Worm (Caenorhabditis elegans) whole organism, L3 larva: ENCODE measurements around the gene enee-1.
A peak's percentile ranks its signal among the peaks of the same experiment; 100 is the strongest.

Source experiments
- R02D3.7 ChIP-seq: fragments of 150-350 bp; optimal IDR thresholded peaks from 2 replicates; lab custom pipeline; 2014; ENCODE audit warnings: missing biosample characterization, missing genetic modification characterization
- ZK546.5 ChIP-seq: sonication (generic microtip); optimal IDR thresholded peaks from 2 replicates; lab custom pipeline; 2017; ENCODE audit warnings: missing biosample characterization, missing genetic modification characterization
- aly-2 ChIP-seq: fragments of 150-350 bp; optimal IDR thresholded peaks from 2 replicates; lab custom pipeline; 2014; ENCODE audit warnings: missing biosample characterization, missing genetic modification characterization
- ama-1 ChIP-seq: fragments of 150-350 bp; optimal IDR thresholded peaks from 2 replicates; lab custom pipeline; 2018
- ceh-16 ChIP-seq: sonication (generic microtip); optimal IDR thresholded peaks from 2 replicates; lab custom pipeline; 2017; ENCODE audit warnings: missing biosample characterization, missing genetic modification characterization
- ceh-28 ChIP-seq: fragments of 150-350 bp; optimal IDR thresholded peaks from 2 replicates; lab custom pipeline; 2014; ENCODE audit warnings: missing biosample characterization, missing genetic modification reagents, missing genetic modification characterization
- ceh-82 ChIP-seq: fragments of 150-350 bp; optimal IDR thresholded peaks from 2 replicates; lab custom pipeline; 2014; ENCODE audit warnings: missing biosample characterization, missing genetic modification characterization
- ceh-9 ChIP-seq: sonication (generic microtip); optimal IDR thresholded peaks from 2 replicates; lab custom pipeline; 2018; ENCODE audit warnings: missing biosample characterization, missing genetic modification characterization
- daf-12 ChIP-seq: fragments of 150-350 bp; optimal IDR thresholded peaks from 2 replicates; lab custom pipeline; 2014; ENCODE audit warnings: missing biosample characterization, missing genetic modification reagents, missing genetic modification characterization
- egl-27 ChIP-seq: sonication (generic microtip); optimal IDR thresholded peaks from 4 replicates; lab custom pipeline; 2017; ENCODE audit warnings: missing biosample characterization, missing genetic modification reagents, missing genetic modification characterization
- egl-5 ChIP-seq: fragments of 150-350 bp; optimal IDR thresholded peaks from 2 replicates; lab custom pipeline; 2017; ENCODE audit warnings: missing biosample characterization, missing genetic modification reagents, missing genetic modification characterization, inconsistent platforms
- elt-1 ChIP-seq: fragments of 150-350 bp; optimal IDR thresholded peaks from 2 replicates; lab custom pipeline; 2014; ENCODE audit warnings: missing biosample characterization, missing genetic modification characterization
- elt-2 ChIP-seq: sonication (generic microtip); optimal IDR thresholded peaks from 2 replicates; lab custom pipeline; 2016; ENCODE audit warnings: missing genetic modification reagents, mild to moderate bottlenecking, missing genetic modification characterization, missing compliant biosample characterization
- elt-3 ChIP-seq, 3 experiments: fragments of 150-350 bp in 1 of 3; sonication (generic microtip) in 2 of 3; optimal IDR thresholded peaks; 2 replicates in 2 of 3; 4 replicates in 1 of 3; lab custom pipeline; 2014 to 2017; ENCODE audit warnings: missing biosample characterization in 3 of 3, missing genetic modification characterization in 3 of 3
- eor-1 ChIP-seq, 2 experiments: fragments of 150-350 bp; optimal IDR thresholded peaks; 2 replicates each; lab custom pipeline; 2014 to 2018; ENCODE audit warnings: missing biosample characterization in 2 of 2, missing genetic modification characterization in 2 of 2
- fkh-10 ChIP-seq: sonication (generic microtip); optimal IDR thresholded peaks from 2 replicates; lab custom pipeline; 2017; ENCODE audit warnings: missing biosample characterization, missing genetic modification reagents, missing genetic modification characterization
- fkh-2 ChIP-seq: fragments of 150-350 bp; optimal IDR thresholded peaks from 2 replicates; lab custom pipeline; 2014; ENCODE audit warnings: missing biosample characterization, missing genetic modification reagents, missing genetic modification characterization
- fos-1 ChIP-seq: fragments of 150-350 bp; optimal IDR thresholded peaks from 2 replicates; lab custom pipeline; 2014; ENCODE audit warnings: missing biosample characterization, missing genetic modification characterization
- hmg-11 ChIP-seq: sonication (generic microtip); optimal IDR thresholded peaks from 2 replicates; lab custom pipeline; 2016; ENCODE audit warnings: missing genetic modification characterization, missing compliant biosample characterization
- jun-1 ChIP-seq: fragments of 150-350 bp; optimal IDR thresholded peaks from 2 replicates; lab custom pipeline; 2014; ENCODE audit warnings: missing biosample characterization, missing genetic modification reagents, missing genetic modification characterization
- lin-15B ChIP-seq: fragments of 150-350 bp; optimal IDR thresholded peaks from 2 replicates; lab custom pipeline; 2014; ENCODE audit warnings: missing biosample characterization, missing genetic modification characterization
- lin-39 ChIP-seq: fragments of 150-350 bp; optimal IDR thresholded peaks from 2 replicates; lab custom pipeline; 2018; ENCODE audit warnings: missing biosample characterization, missing genetic modification reagents, missing genetic modification characterization
- lsy-12 ChIP-seq: sonication (generic microtip); optimal IDR thresholded peaks from 2 replicates; lab custom pipeline; 2016; ENCODE audit warnings: mild to moderate bottlenecking, missing genetic modification characterization, missing compliant biosample characterization
- mdl-1 ChIP-seq: fragments of 150-350 bp; optimal IDR thresholded peaks from 2 replicates; lab custom pipeline; 2014; ENCODE audit warnings: missing biosample characterization, missing genetic modification characterization
- mml-1 ChIP-seq: fragments of 150-350 bp; sonication (generic microtip); optimal IDR thresholded peaks from 3 replicates; lab custom pipeline; 2014; ENCODE audit warnings: missing biosample characterization, missing genetic modification characterization
- nfya-1 ChIP-seq: sonication (generic microtip); optimal IDR thresholded peaks from 2 replicates; lab custom pipeline; 2017; ENCODE audit warnings: missing genetic modification characterization, mild to moderate bottlenecking, missing compliant biosample characterization, antibody characterized with exemption, moderate library complexity; ENCODE audit not compliant: insufficient read depth
- nhr-11 ChIP-seq: fragments of 150-350 bp; optimal IDR thresholded peaks from 2 replicates; lab custom pipeline; 2014; ENCODE audit warnings: missing biosample characterization, missing genetic modification characterization
- nhr-12 ChIP-seq: fragments of 150-350 bp; optimal IDR thresholded peaks from 2 replicates; lab custom pipeline; 2014; ENCODE audit warnings: missing biosample characterization, missing genetic modification characterization
- nhr-23 ChIP-seq: fragments of 150-350 bp; optimal IDR thresholded peaks from 2 replicates; lab custom pipeline; 2014; ENCODE audit warnings: missing biosample characterization, missing genetic modification reagents, missing genetic modification characterization
- nhr-237 ChIP-seq: fragments of 150-350 bp; optimal IDR thresholded peaks from 2 replicates; lab custom pipeline; 2014; ENCODE audit warnings: missing biosample characterization, missing genetic modification characterization
- nhr-25 ChIP-seq: sonication (generic microtip); optimal IDR thresholded peaks from 2 replicates; lab custom pipeline; 2017; ENCODE audit warnings: missing biosample characterization, missing genetic modification characterization
- nhr-28 ChIP-seq: fragments of 150-350 bp; optimal IDR thresholded peaks from 2 replicates; lab custom pipeline; 2014; ENCODE audit warnings: missing biosample characterization, missing genetic modification characterization
- nhr-43 ChIP-seq: sonication (generic microtip); optimal IDR thresholded peaks from 2 replicates; lab custom pipeline; 2016; ENCODE audit warnings: mild to moderate bottlenecking, missing genetic modification characterization, missing compliant biosample characterization; ENCODE audit not compliant: poor library complexity, severe bottlenecking
- nhr-67 ChIP-seq: fragments of 150-350 bp; optimal IDR thresholded peaks from 2 replicates; lab custom pipeline; 2014; ENCODE audit warnings: missing biosample characterization, missing genetic modification characterization
- nhr-76 ChIP-seq: fragments of 150-350 bp; sonication (generic microtip); optimal IDR thresholded peaks from 5 replicates; lab custom pipeline; 2014; ENCODE audit warnings: missing biosample characterization, missing genetic modification characterization
- nhr-77 ChIP-seq: fragments of 150-350 bp; optimal IDR thresholded peaks from 2 replicates; lab custom pipeline; 2014; ENCODE audit warnings: missing biosample characterization, missing genetic modification characterization
- pha-4 ChIP-seq: fragments of 150-350 bp; optimal IDR thresholded peaks from 2 replicates; lab custom pipeline; 2014; ENCODE audit warnings: missing biosample characterization, missing genetic modification reagents, missing genetic modification characterization
- pqm-1 ChIP-seq: fragments of 150-350 bp; optimal IDR thresholded peaks from 2 replicates; lab custom pipeline; 2017; ENCODE audit warnings: missing biosample characterization, missing genetic modification characterization, inconsistent platforms
- sea-2 ChIP-seq: fragments of 150-350 bp; sonication (generic microtip); optimal IDR thresholded peaks from 4 replicates; lab custom pipeline; 2014; ENCODE audit warnings: missing biosample characterization, missing genetic modification reagents, missing genetic modification characterization
- skn-1 ChIP-seq: fragments of 150-350 bp; optimal IDR thresholded peaks from 2 replicates; lab custom pipeline; 2014; ENCODE audit warnings: missing biosample characterization, missing genetic modification characterization
- snpc-4 ChIP-seq: fragments of 150-350 bp; optimal IDR thresholded peaks from 2 replicates; lab custom pipeline; 2014; ENCODE audit warnings: missing biosample characterization, missing genetic modification characterization
- tbx-2 ChIP-seq: sonication (generic microtip); optimal IDR thresholded peaks from 2 replicates; lab custom pipeline; 2016; ENCODE audit warnings: mild to moderate bottlenecking, missing genetic modification characterization, missing compliant biosample characterization
- unc-39 ChIP-seq: sonication (generic microtip); optimal IDR thresholded peaks from 4 replicates; lab custom pipeline; 2017; ENCODE audit warnings: missing biosample characterization, missing genetic modification characterization
- unc-62 ChIP-seq: fragments of 150-350 bp; sonication (generic microtip); optimal IDR thresholded peaks from 4 replicates; lab custom pipeline; 2014; ENCODE audit warnings: missing biosample characterization, missing genetic modification reagents, missing genetic modification characterization
- zag-1 ChIP-seq: fragments of 150-350 bp; optimal IDR thresholded peaks from 2 replicates; lab custom pipeline; 2014; ENCODE audit warnings: missing biosample characterization, missing genetic modification characterization
- ztf-11 ChIP-seq: fragments of 150-350 bp; optimal IDR thresholded peaks from 2 replicates; lab custom pipeline; 2014; ENCODE audit warnings: missing biosample characterization, missing genetic modification characterization
- ztf-4 ChIP-seq: fragments of 150-350 bp; optimal IDR thresholded peaks from 2 replicates; lab custom pipeline; 2014; ENCODE audit warnings: missing biosample characterization, missing genetic modification characterization

The enee-1 gene

ce11 chrII:24559-24998 is at the start of gene enee-1:
Gene enee-1, plus strand, starts transcription at chrII:24666.
- no peak for TF ChIP-seq ceh-82
- no peak for TF ChIP-seq sea-2 (GFP tag; lab: Kevin White, UChicago)
- TF ChIP-seq nhr-11, result no peak
- TF ChIP-seq zag-1 (tag; lab: Kevin White, UChicago), result no peak
- no peak for TF ChIP-seq nhr-237 (tag; lab: Kevin White, UChicago)
- TF ChIP-seq elt-1 (tag; lab: Kevin White, UChicago), result no peak
- TF ChIP-seq snpc-4, result peak; percentile 74
- no peak for TF ChIP-seq elt-3 (tag; optimal IDR thresholded peaks at IDR 0.05; lab: Kevin White, UChicago)
- TF ChIP-seq ceh-28 (tag; lab: Kevin White, UChicago), result peak; percentile 80
- peak; percentile 46 for TF ChIP-seq pqm-1 (tag; lab: Kevin White, UChicago)
- TF ChIP-seq aly-2 (tag; lab: Kevin White, UChicago), result no peak
- TF ChIP-seq jun-1 (tag; lab: Kevin White, UChicago), result peak; percentile 38
- no peak for TF ChIP-seq ZK546.5 (tag; lab: Kevin White, UChicago)
- no peak for TF ChIP-seq mml-1 (tag; lab: Kevin White, UChicago)
- TF ChIP-seq ztf-4, result peak; percentile 79
- TF ChIP-seq nhr-23 (tag; lab: Kevin White, UChicago), result peak; percentile 93
- no peak for TF ChIP-seq nhr-28 (tag; lab: Kevin White, UChicago)
- no peak for TF ChIP-seq nhr-12 (tag; lab: Kevin White, UChicago)
- peak; percentile 49 for TF ChIP-seq fos-1 (tag; lab: Kevin White, UChicago)
- TF ChIP-seq pha-4 (tag; lab: Kevin White, UChicago), result peak; percentile 93
- TF ChIP-seq unc-39 (tag; lab: Kevin White, UChicago), result no peak
- TF ChIP-seq egl-5 (tag; lab: Kevin White, UChicago), result peak; percentile 73
- peak; percentile 90 for TF ChIP-seq nfya-1 (tag; lab: Kevin White, UChicago)
- no peak for TF ChIP-seq eor-1 (tag; optimal IDR thresholded peaks at IDR 0.05; lab: Kevin White, UChicago)
- no peak for TF ChIP-seq ceh-16 (tag; lab: Kevin White, UChicago)
- TF ChIP-seq tbx-2 (tag; lab: Kevin White, UChicago), result peak; percentile 82
- no peak for TF ChIP-seq ceh-9 (tag; lab: Kevin White, UChicago)
- peak; percentile 0 for TF ChIP-seq hmg-11 (tag; lab: Kevin White, UChicago)
- no peak for TF ChIP-seq egl-27 (tag; lab: Kevin White, UChicago)
- peak; percentile 90 for TF ChIP-seq lin-15B (tag; lab: Kevin White, UChicago)
- TF ChIP-seq nhr-43, result peak; percentile 91
- TF ChIP-seq nhr-77 (tag; lab: Kevin White, UChicago), result peak; percentile 34
- TF ChIP-seq nhr-25, result peak; percentile 89
- peak; percentile 65 for TF ChIP-seq skn-1 (tag; lab: Kevin White, UChicago)
- no peak for TF ChIP-seq mdl-1 (tag; lab: Kevin White, UChicago)
- TF ChIP-seq daf-12 (tag; lab: Kevin White, UChicago), result no peak
- TF ChIP-seq ztf-11 (tag; lab: Kevin White, UChicago), result peak; percentile 8
- peak; percentile 81 for TF ChIP-seq lin-39
- no peak for TF ChIP-seq unc-62 (GFP tag; lab: Kevin White, UChicago)
- peak; percentile 59 for TF ChIP-seq R02D3.7 (tag; lab: Kevin White, UChicago)
- TF ChIP-seq nhr-76 (tag; lab: Kevin White, UChicago), result no peak
- peak; percentile 77 for TF ChIP-seq lsy-12 (tag; lab: Kevin White, UChicago)
- no peak for TF ChIP-seq fkh-2
- TF ChIP-seq nhr-67 (tag; lab: Kevin White, UChicago), result no peak
- peak; percentile 97 for TF ChIP-seq ama-1
- peak; percentile 42 for TF ChIP-seq elt-2 (tag; lab: Kevin White, UChicago)
- peak; percentile 16 for TF ChIP-seq fkh-10 (GFP tag; lab: Kevin White, UChicago)
